Worm (Caenorhabditis elegans): ENCODE results near the gene grdn-1.
A peak's percentile ranks its signal among the peaks of the same experiment; 100 is the strongest.

Gene grdn-1

ce11 chrV:18592448-18592847, at the start of gene grdn-1:
Gene grdn-1 (plus strand): TSS chrV:18592748.
- TF ChIP-seq nhr-11 (tag; optimal IDR thresholded peaks at IDR 0.05) (no peak), R02D3.7 (tag; optimal IDR thresholded peaks at IDR 0.05) (no peak), rbr-2 (tag; optimal IDR thresholded peaks at IDR 0.05) (no peak), egl-43 (GFP tag; IDR thresholded peaks at IDR 0.05) (no peak), F37D6.2 (tag; optimal IDR thresholded peaks at IDR 0.05) (no peak), ZK546.5 (tag; optimal IDR thresholded peaks at IDR 0.05) (no peak), pqm-1 (tag; optimal IDR thresholded peaks at IDR 0.05) (no peak), vab-7 (GFP tag; IDR thresholded peaks at IDR 0.05) (no peak), ceh-28 (tag; optimal IDR thresholded peaks at IDR 0.05) (no peak), nhr-76 (tag; optimal IDR thresholded peaks at IDR 0.05) (no peak), daf-19 (GFP tag; conservative IDR thresholded peaks at IDR 0.05) (no peak), unc-39 (tag; optimal IDR thresholded peaks at IDR 0.05) (no peak), T20F7.1 (GFP tag; optimal IDR thresholded peaks at IDR 0.05) (no peak), nhr-25 (tag; optimal IDR thresholded peaks at IDR 0.05; ENCODE audit: borderline replicate concordance, insufficient read depth) (no peak)

DNA sequence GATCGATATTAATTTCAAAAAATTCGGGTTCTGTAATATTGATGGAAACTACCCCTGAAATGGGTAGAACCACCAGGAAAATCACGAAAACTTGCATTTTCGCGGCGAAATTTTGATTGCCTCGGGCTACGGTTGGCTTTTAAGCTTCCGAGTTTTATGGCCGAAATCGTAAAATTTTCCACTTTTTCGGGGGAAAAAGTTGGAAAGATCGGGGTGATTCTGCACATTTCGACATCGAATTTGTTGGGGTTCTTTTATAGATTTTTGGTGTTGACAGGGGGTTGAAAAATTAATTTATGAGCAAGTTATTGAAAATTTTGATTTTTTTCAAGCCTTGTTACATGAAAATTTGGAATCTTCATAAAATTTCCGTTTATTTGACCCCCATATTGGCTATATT, 38.8 kb upstream of the grdn-1 start, which contains the start of gene Y51A2D.8:
TSS of gene Y51A2D.8 (minus strand) at position 101 of the 400 bp plus-strand sequence.
- TF ChIP-seq lin-13 (GFP tag; optimal IDR thresholded peaks at IDR 0.05): no peak
- TF ChIP-seq mes-2 (tag; optimal IDR thresholded peaks at IDR 0.05; ENCODE audit: poor library complexity, severe bottlenecking): no peak
- TF ChIP-seq mep-1 (tag; optimal IDR thresholded peaks at IDR 0.05): no peak
- no peak for TF ChIP-seq saeg-2 (GFP tag; IDR thresholded peaks at IDR 0.05)
- no peak for TF ChIP-seq nhr-6 (tag; optimal IDR thresholded peaks at IDR 0.05)
- TF ChIP-seq zfp-3 (GFP tag; conservative IDR thresholded peaks at IDR 0.05): no peak
- no peak for TF ChIP-seq cey-2 (tag; optimal IDR thresholded peaks at IDR 0.05; ENCODE audit: borderline replicate concordance, insufficient read depth)
- no peak for TF ChIP-seq fkh-10 (GFP tag; optimal IDR thresholded peaks at IDR 0.05)
- no peak for TF ChIP-seq aly-2 (tag; optimal IDR thresholded peaks at IDR 0.05)

ce11 chrV:18556488-18556887, 36.1 kb upstream of the grdn-1 start, which contains the start of the genes ttr-24 and ttr-25:
Gene ttr-24 (minus strand): TSS chrV:18556643.
Gene ttr-25 (plus strand): TSS chrV:18556714.
- TF ChIP-seq zfp-2 (tag; optimal IDR thresholded peaks at IDR 0.05) (no peak), daf-16 (GFP tag; optimal IDR thresholded peaks at IDR 0.05) (peak in 1 of 2 experiments; percentile 77), daf-16 (tag; optimal IDR thresholded peaks at IDR 0.05) (no peak)

DNA sequence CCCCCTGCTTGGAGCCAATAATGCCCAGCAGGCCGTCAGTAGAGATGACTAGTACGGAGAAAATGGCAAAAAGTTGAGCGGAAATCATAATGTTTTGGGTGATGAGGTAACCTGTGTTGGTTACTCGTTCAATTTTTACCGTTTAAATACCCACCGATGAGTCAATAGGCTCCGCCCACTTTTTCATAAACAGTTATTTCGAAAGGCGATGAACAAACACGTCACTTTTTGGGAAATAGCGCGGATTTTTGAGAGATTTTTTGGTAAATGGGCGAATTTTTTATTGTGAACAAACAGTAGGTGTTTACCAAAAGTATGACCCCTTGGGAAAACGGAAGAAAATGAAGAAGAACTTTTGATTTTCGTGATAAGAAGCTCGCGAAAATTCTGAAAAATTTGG, 32.4 kb upstream of the grdn-1 start, which contains the start of gene ttr-26:
TSS of gene ttr-26 (minus strand) at position 101 of the 400 bp plus-strand sequence.
- no peak for TF ChIP-seq pha-4 (GFP tag; IDR thresholded peaks at IDR 0.05)
- no peak for TF ChIP-seq pha-4 (tag; optimal IDR thresholded peaks at IDR 0.05)
- no peak for TF ChIP-seq nhr-11 (tag; optimal IDR thresholded peaks at IDR 0.05)
- no peak for TF ChIP-seq egl-27 (tag; optimal IDR thresholded peaks at IDR 0.05)
- TF ChIP-seq aha-1 (tag): no peak
- TF ChIP-seq attf-4 (tag; optimal IDR thresholded peaks at IDR 0.05): no peak
- no peak for TF ChIP-seq nhr-10 (tag; optimal IDR thresholded peaks at IDR 0.05)

- TF ChIP-seq tag-97 (GFP tag; IDR thresholded peaks at IDR 0.05) (no peak), hif-1 (tag; optimal IDR thresholded peaks at IDR 0.05) (no peak), aha-1 (tag) (peak; percentile 54), cey-2 (tag; optimal IDR thresholded peaks at IDR 0.05; ENCODE audit: borderline replicate concordance, insufficient read depth) (no peak)
These were observed 31.6 kb upstream of the grdn-1 start for ce11 chrV:18560944-18561343.
